Fruit fly (Drosophila melanogaster): ENCODE results near the gene Skel.

Skel gene

DNA sequence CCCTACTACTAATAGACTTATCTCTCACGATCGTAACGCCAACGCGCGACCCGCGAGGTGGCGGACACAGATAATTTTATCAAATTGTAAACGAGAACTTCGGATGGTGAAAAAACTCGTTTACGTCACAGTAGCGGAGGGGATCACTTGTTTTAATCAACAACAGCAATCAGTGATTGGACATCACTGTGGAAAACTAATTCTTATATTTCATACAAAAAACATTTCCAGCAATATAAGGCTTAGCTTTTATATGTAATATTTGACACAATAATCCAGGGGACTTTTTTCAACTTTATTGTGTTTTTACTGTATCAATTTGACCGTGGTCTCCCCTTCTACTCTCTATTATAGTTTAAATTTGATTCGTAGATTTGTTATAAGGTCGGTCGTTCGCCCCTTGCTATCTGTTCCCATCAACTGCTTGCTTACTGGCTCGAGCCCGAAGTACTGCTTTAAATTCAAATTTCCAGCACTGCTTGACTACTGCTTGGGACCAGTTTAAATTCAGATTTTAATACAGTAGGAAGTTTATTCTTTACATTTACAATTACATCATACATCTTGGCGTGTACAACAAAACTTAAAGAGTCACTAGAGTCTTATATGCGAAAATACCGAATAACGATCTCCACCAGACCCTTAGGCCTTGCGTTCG, 9.4 kb upstream of the Skel start, which contains the start of gene CG6465 (continued):
- TF ChIP-seq CG42726 (GFP tag; IDR thresholded peaks at IDR 0.05; ENCODE audit: partially characterized antibody) (peak; percentile 71), CG1647 (GFP tag; optimal IDR thresholded peaks at IDR 0.05) (no peak), CoRest (tag; optimal IDR thresholded peaks at IDR 0.05) (peak; percentile 18), CG13894 (tag; optimal IDR thresholded peaks at IDR 0.05) (peak; percentile 76), CG13287 (GFP tag; IDR thresholded peaks at IDR 0.05; ENCODE audit: partially characterized antibody) (peak; percentile 48; the same call in 1 of the 2 replicates), fd64A (GFP tag; optimal IDR thresholded peaks at IDR 0.05) (no peak), CG15269 (tag; optimal IDR thresholded peaks at IDR 0.05) (no peak), CG7357 (GFP tag; IDR thresholded peaks at IDR 0.05) (0 out of 3 replicates have a peak, but pooled peaks have one; percentile 29), Hmx (GFP tag; optimal IDR thresholded peaks at IDR 0.05) (no peak), scrt (GFP tag; optimal IDR thresholded peaks at IDR 0.05) (no peak), Lhr (GFP tag; optimal IDR thresholded peaks at IDR 0.05) (peak; percentile 74), tgo (GFP tag; IDR thresholded peaks at IDR 0.05) (peak; percentile 22; the same call in 1 of the 3 replicates), h (optimal IDR thresholded peaks at IDR 0.05) (no peak), CG9817 (tag; optimal IDR thresholded peaks at IDR 0.05) (peak; percentile 8), Gsc (GFP tag; IDR thresholded peaks at IDR 0.05) (no peak), pzg (GFP tag; optimal IDR thresholded peaks at IDR 0.05) (peak; percentile 12), Nf-YB (GFP tag; optimal IDR thresholded peaks at IDR 0.05) (peak; percentile 10), Deaf1 (tag; optimal IDR thresholded peaks at IDR 0.05) (peak; percentile 61), CG31441 (GFP tag; IDR thresholded peaks at IDR 0.05) (peak; percentile 24; the same call in 1 of the 2 replicates), CG10147 (GFP tag; optimal IDR thresholded peaks at IDR 0.05) (no peak), CG13296 (GFP tag; optimal IDR thresholded peaks at IDR 0.05) (peak; percentile 9), Jarid2 (GFP tag; optimal IDR thresholded peaks at IDR 0.05) (peak; percentile 15), Doc2 (GFP tag; IDR thresholded peaks at IDR 0.05) (no peak), gro (GFP tag; optimal IDR thresholded peaks at IDR 0.05) (peak; percentile 52), Side (GFP tag; optimal IDR thresholded peaks at IDR 0.05) (no peak), Dfd (GFP tag; optimal IDR thresholded peaks at IDR 0.05) (peak in 1 of 2 experiments; percentile 95), inv (GFP tag; IDR thresholded peaks at IDR 0.05; ENCODE audit: partially characterized antibody) (peak; percentile 7; the same call in 1 of the 2 replicates), CG10209 (GFP tag; optimal IDR thresholded peaks at IDR 0.05) (no peak), CG1603 (tag; optimal IDR thresholded peaks at IDR 0.05) (peak; percentile 15), Med (GFP tag) (peak; percentile 88), Fer1 (GFP tag; optimal IDR thresholded peaks at IDR 0.05) (peak; percentile 36), luna (GFP tag; optimal IDR thresholded peaks at IDR 0.05) (no peak), psq (GFP tag; optimal IDR thresholded peaks at IDR 0.05) (no peak), nmo (GFP tag; optimal IDR thresholded peaks at IDR 0.05) (peak; percentile 35), E2f2 (GFP tag; IDR thresholded peaks at IDR 0.05) (peak; percentile 47; the same call in 1 of the 2 replicates), Hmr (GFP tag; optimal IDR thresholded peaks at IDR 0.05) (peak; percentile 30), trem (tag; optimal IDR thresholded peaks at IDR 0.05) (peak; percentile 21), MTF-1 (GFP tag; optimal IDR thresholded peaks at IDR 0.05; ENCODE audit: borderline replicate concordance) (no peak), Aef1 (GFP tag; IDR thresholded peaks at IDR 0.05) (no peak), CG7745 (tag; optimal IDR thresholded peaks at IDR 0.05) (no peak), MBD-R2 (GFP tag; IDR thresholded peaks at IDR 0.05) (0 out of 2 replicates have a peak, but pooled peaks have one; percentile 19), caup (GFP tag; optimal IDR thresholded peaks at IDR 0.05; ENCODE audit: severe bottlenecking) (peak; percentile 19), unc-4 (GFP tag; IDR thresholded peaks at IDR 0.05; ENCODE audit: partially characterized antibody) (0 out of 2 replicates have a peak, but pooled peaks have one; percentile 20), CG12071 (GFP tag; optimal IDR thresholded peaks at IDR 0.05) (no peak), CG7271 (tag; optimal IDR thresholded peaks at IDR 0.05) (no peak), bcd (GFP tag; optimal IDR thresholded peaks at IDR 0.05) (peak; percentile 2), chinmo (GFP tag; IDR thresholded peaks at IDR 0.05; ENCODE audit: partially characterized antibody) (0 out of 4 replicates have a peak, but pooled peaks have one; percentile 5), CG6272 (GFP tag; IDR thresholded peaks at IDR 0.05) (no peak)

Measured in whole organism, embryonic.